Worm (Caenorhabditis elegans): ENCODE results near the gene mdh-1.

ce11 chrV:6487878-6488277 lies 28.4 kb downstream of the mdh-1 start:
- TF ChIP-seq pha-4 (tag; optimal IDR thresholded peaks at IDR 0.05) (no peak), pha-2 (tag; optimal IDR thresholded peaks at IDR 0.05) (no peak), ahr-1 (tag; optimal IDR thresholded peaks at IDR 0.05) (no peak), lin-11 (tag; optimal IDR thresholded peaks at IDR 0.05) (no peak)
